Worm (Caenorhabditis elegans): ENCODE data around the gene perm-4.
A peak's percentile ranks its signal among the peaks of the same experiment; 100 is the strongest.

perm-4 gene

DNA sequence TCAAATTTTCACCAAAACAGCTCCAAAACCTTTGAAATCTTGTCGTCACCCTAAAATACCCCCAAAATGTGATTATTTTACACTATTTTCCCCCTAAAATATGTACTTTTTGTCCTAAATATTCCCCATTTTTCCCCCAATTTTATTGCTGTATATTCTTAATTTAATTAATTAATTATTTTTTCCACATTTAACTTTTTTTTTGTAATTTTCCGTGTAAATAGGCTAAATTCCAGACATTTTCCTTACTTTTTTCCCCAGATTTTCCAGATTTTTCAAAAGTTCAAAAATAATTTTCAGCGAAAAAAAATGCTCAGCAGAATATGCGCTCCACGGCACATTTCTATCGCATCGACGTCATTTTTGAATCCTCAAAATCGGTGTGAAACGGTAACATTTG lies 27.8 kb downstream of the perm-4 start, which contains the start of gene cox-18:
TSS of gene cox-18 (plus strand) at position 301 of the 400 bp plus-strand sequence.
- no peak for TF ChIP-seq R02D3.7 (tag; optimal IDR thresholded peaks at IDR 0.05)
- no peak for TF ChIP-seq Y55F3AM.14 (GFP tag; optimal IDR thresholded peaks at IDR 0.05)
- TF ChIP-seq fos-1 (tag; optimal IDR thresholded peaks at IDR 0.05), result no peak

DNA sequence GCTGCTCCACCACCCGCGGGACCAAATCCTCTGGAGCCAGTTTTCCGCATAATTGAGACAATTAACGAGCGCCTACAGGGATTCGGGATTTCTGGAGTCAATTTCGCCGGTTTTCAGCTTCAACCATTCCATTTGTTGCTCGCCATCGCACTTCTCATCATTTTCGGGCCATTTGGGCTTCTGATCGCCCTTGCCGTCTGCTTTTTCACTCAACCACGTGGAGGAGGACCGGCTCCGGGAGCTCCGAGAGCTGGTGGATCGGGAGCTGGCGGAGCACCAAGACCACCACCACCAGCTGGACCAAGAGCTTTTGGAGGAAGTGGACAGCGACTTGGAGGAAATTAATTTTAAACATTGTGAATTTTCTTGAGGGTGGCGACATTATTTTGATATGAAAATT lies 28.8 kb downstream of the perm-4 start:
- no peak for TF ChIP-seq skn-1 (tag; optimal IDR thresholded peaks at IDR 0.05)
- TF ChIP-seq lin-39 (tag; optimal IDR thresholded peaks at IDR 0.05), result no peak
- TF ChIP-seq gmeb-1 (tag; optimal IDR thresholded peaks at IDR 0.05), result no peak
- TF ChIP-seq nhr-25 (tag; optimal IDR thresholded peaks at IDR 0.05), result no peak
- TF ChIP-seq ama-1 (optimal IDR thresholded peaks at IDR 0.05), result no peak
- no peak for TF ChIP-seq C34F6.9 (tag; optimal IDR thresholded peaks at IDR 0.05)
- no peak for TF ChIP-seq elt-3 (tag; optimal IDR thresholded peaks at IDR 0.05)
- no peak for TF ChIP-seq nhr-12 (tag; optimal IDR thresholded peaks at IDR 0.05)
- TF ChIP-seq Y55F3AM.14 (GFP tag; optimal IDR thresholded peaks at IDR 0.05), result no peak
- TF ChIP-seq nhr-11 (tag; optimal IDR thresholded peaks at IDR 0.05), result no peak
- TF ChIP-seq crh-2 (tag; optimal IDR thresholded peaks at IDR 0.05), result no peak
- no peak for TF ChIP-seq zag-1 (tag; optimal IDR thresholded peaks at IDR 0.05)
- TF ChIP-seq sma-9 (GFP tag; optimal IDR thresholded peaks at IDR 0.05), result no peak
- TF ChIP-seq sma-9 (tag; optimal IDR thresholded peaks at IDR 0.05), result no peak
- no peak for TF ChIP-seq nhr-237 (tag; optimal IDR thresholded peaks at IDR 0.05)
- TF ChIP-seq blmp-1 (tag; optimal IDR thresholded peaks at IDR 0.05; ENCODE audit: insufficient read depth), result no peak

DNA sequence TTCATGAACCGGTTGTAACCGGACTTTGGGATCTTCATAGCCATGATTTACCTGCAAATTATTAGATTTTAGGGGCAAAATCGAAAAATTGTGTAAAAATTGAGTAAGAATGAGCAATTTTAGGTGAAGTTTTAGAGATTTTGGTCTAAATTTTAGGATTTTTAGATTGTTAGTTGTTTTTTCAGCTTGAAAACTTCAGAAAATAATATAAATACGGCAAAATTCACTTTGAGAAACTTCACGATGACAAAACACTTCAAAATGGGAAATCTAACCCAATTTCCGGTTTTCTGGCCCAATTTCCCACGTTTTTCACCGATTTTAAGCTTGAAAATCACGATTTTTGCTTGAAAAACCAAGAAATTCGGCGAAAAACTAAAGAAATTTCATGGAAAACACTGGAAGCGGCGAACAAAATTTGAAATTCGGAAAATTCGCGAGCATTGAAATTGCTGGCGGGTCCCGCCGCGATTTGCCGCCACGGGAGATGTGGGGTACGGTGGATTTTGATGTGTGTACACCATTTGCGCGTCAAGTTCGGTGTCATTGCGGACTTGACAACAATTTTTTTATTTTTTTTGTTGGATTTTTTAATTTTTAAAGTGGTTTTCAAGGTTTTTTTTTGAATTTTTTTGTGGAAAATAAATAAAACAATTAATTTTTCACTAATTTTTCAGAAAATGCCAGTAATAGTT lies 30.9 kb downstream of the perm-4 start, which contains the start of the genes cct-8 and Y55F3AR.2:
TSS of gene cct-8 (minus strand) at position 51 of the 695 bp plus-strand sequence.
TSS of gene Y55F3AR.2 (plus strand) at position 672 of the 695 bp plus-strand sequence.
- TF ChIP-seq fos-1 (tag; optimal IDR thresholded peaks at IDR 0.05), result peak; percentile 85
- peak; percentile 77 for TF ChIP-seq skn-1 (tag; optimal IDR thresholded peaks at IDR 0.05)
- TF ChIP-seq lin-39 (tag; optimal IDR thresholded peaks at IDR 0.05), result peak; percentile 10
- peak; percentile 82 for TF ChIP-seq nhr-237 (tag; optimal IDR thresholded peaks at IDR 0.05)
- no peak for TF ChIP-seq alr-1 (tag; optimal IDR thresholded peaks at IDR 0.05)
- TF ChIP-seq nhr-25 (tag; optimal IDR thresholded peaks at IDR 0.05), result peak; percentile 98
- TF ChIP-seq nhr-10 (tag; optimal IDR thresholded peaks at IDR 0.05), result peak; percentile 92
- TF ChIP-seq ztf-4 (tag; optimal IDR thresholded peaks at IDR 0.05), result peak; percentile 96
- TF ChIP-seq egl-27 (tag; optimal IDR thresholded peaks at IDR 0.05), result peak; percentile 92
- peak; percentile 79 for TF ChIP-seq ceh-16 (tag; optimal IDR thresholded peaks at IDR 0.05)
- TF ChIP-seq crh-2 (tag; optimal IDR thresholded peaks at IDR 0.05), result peak; percentile 98
- TF ChIP-seq mab-5 (tag; optimal IDR thresholded peaks at IDR 0.05), result peak; percentile 97
- TF ChIP-seq dmd-4 (tag; optimal IDR thresholded peaks at IDR 0.05), result peak; percentile 74
- peak; percentile 3 to 78 for TF ChIP-seq mdl-1 (tag; optimal IDR thresholded peaks at IDR 0.05)
- peak; percentile 99 for TF ChIP-seq lin-11 (tag; optimal IDR thresholded peaks at IDR 0.05)
- TF ChIP-seq ztf-11 (tag; optimal IDR thresholded peaks at IDR 0.05), result peak; percentile 80
- TF ChIP-seq peb-1 (tag; optimal IDR thresholded peaks at IDR 0.05), result no peak
- peak; percentile 81 for TF ChIP-seq snpc-4 (tag; optimal IDR thresholded peaks at IDR 0.05)
- peak; percentile 97 for TF ChIP-seq lin-13 (GFP tag; optimal IDR thresholded peaks at IDR 0.05)
- TF ChIP-seq lsy-2 (tag; optimal IDR thresholded peaks at IDR 0.05), result peak; percentile 100
- no peak for TF ChIP-seq nhr-23 (tag; optimal IDR thresholded peaks at IDR 0.05)
- peak; percentile 49 for TF ChIP-seq nhr-12 (tag; optimal IDR thresholded peaks at IDR 0.05)
- peak; percentile 93 for TF ChIP-seq C34F6.9 (tag; optimal IDR thresholded peaks at IDR 0.05)
- TF ChIP-seq ama-1 (optimal IDR thresholded peaks at IDR 0.05), result peak; percentile 66
- TF ChIP-seq gmeb-1 (tag; optimal IDR thresholded peaks at IDR 0.05), result peak; percentile 97
- no peak for TF ChIP-seq elt-1 (tag; optimal IDR thresholded peaks at IDR 0.05)
- TF ChIP-seq sma-3 (GFP tag; optimal IDR thresholded peaks at IDR 0.05), result peak; percentile 98
- TF ChIP-seq zag-1 (tag; optimal IDR thresholded peaks at IDR 0.05), result peak; percentile 74
- TF ChIP-seq nhr-11 (tag; optimal IDR thresholded peaks at IDR 0.05), result no peak
- peak; percentile 81 for TF ChIP-seq ZK546.5 (tag; optimal IDR thresholded peaks at IDR 0.05)
- peak; percentile 51 for TF ChIP-seq aly-2 (tag; optimal IDR thresholded peaks at IDR 0.05)
- TF ChIP-seq nhr-6 (tag; optimal IDR thresholded peaks at IDR 0.05), result peak; percentile 95
- TF ChIP-seq mbf-1 (tag; optimal IDR thresholded peaks at IDR 0.05), result peak; percentile 39
- TF ChIP-seq nhr-21 (tag; optimal IDR thresholded peaks at IDR 0.05), result peak; percentile 97
- no peak for TF ChIP-seq elt-3 (tag; optimal IDR thresholded peaks at IDR 0.05)
- peak; percentile 89 for TF ChIP-seq R02D3.7 (tag; optimal IDR thresholded peaks at IDR 0.05)
- TF ChIP-seq sma-9 (GFP tag; optimal IDR thresholded peaks at IDR 0.05), result peak; percentile 96
- TF ChIP-seq sma-9 (tag; optimal IDR thresholded peaks at IDR 0.05), result no peak
- peak; percentile 45 for TF ChIP-seq blmp-1 (tag; optimal IDR thresholded peaks at IDR 0.05; ENCODE audit: insufficient read depth)
- TF ChIP-seq nhr-129 (tag; optimal IDR thresholded peaks at IDR 0.05), result peak; percentile 87
- TF ChIP-seq F13H6.1 (tag; optimal IDR thresholded peaks at IDR 0.05), result peak; percentile 97
- peak; percentile 69 for TF ChIP-seq unc-62 (GFP tag; optimal IDR thresholded peaks at IDR 0.05)
- TF ChIP-seq sem-4 (tag; optimal IDR thresholded peaks at IDR 0.05), result peak; percentile 95
- 0 out of 2 replicates have a peak, but pooled peaks have one; percentile 96 for TF ChIP-seq ztf-1 (GFP tag; conservative IDR thresholded peaks at IDR 0.05)
- TF ChIP-seq unc-55 (GFP tag; optimal IDR thresholded peaks at IDR 0.05), result peak; percentile 99
- TF ChIP-seq unc-39 (tag; optimal IDR thresholded peaks at IDR 0.05), result no peak

All from whole organism, L2 larva.